Worm (Caenorhabditis elegans): Measurements from ENCODE around the gene str-131.

- TF ChIP-seq ref-1 (GFP tag; conservative IDR thresholded peaks at IDR 0.05) = no peak
- TF ChIP-seq ztf-29 (GFP tag; IDR thresholded peaks at IDR 0.05) = no peak
- no peak for TF ChIP-seq ztf-23 (GFP tag; IDR thresholded peaks at IDR 0.05)
- TF ChIP-seq cog-1 (tag; optimal IDR thresholded peaks at IDR 0.05) = no peak
- TF ChIP-seq flt-1 (GFP tag; IDR thresholded peaks at IDR 0.05) = no peak
- TF ChIP-seq klf-2 (GFP tag; conservative IDR thresholded peaks at IDR 0.05) = no peak
Observed at ce11 chrV:8044957-8045356, 36.5 kb downstream of the str-131 start.
